Fruit fly (Drosophila melanogaster) S2 (cell line): ENCODE results near the gene CG33502.

ENCODE experiments used
- CG8478 ChIP-seq: fragments of >200 bp; optimal IDR thresholded peaks from 2 replicates; lab custom pipeline; 2018
- CTCF ChIP-seq, 2 experiments: fragments of >200 bp; optimal IDR thresholded peaks; 2 replicates each; lab custom pipeline; 2018

dm6 chrX:21629482-21630159 is 18.3 kb upstream of the CG33502 start, which contains the start of gene DIP1:
- TF ChIP-seq CTCF (optimal IDR thresholded peaks at IDR 0.05; lab: Kevin White, UChicago) (no peak), CG8478 (lab: Kevin White, UChicago) (no peak)
